Fruit fly (Drosophila melanogaster): Measurements from ENCODE around the gene CG13634.

DNA sequence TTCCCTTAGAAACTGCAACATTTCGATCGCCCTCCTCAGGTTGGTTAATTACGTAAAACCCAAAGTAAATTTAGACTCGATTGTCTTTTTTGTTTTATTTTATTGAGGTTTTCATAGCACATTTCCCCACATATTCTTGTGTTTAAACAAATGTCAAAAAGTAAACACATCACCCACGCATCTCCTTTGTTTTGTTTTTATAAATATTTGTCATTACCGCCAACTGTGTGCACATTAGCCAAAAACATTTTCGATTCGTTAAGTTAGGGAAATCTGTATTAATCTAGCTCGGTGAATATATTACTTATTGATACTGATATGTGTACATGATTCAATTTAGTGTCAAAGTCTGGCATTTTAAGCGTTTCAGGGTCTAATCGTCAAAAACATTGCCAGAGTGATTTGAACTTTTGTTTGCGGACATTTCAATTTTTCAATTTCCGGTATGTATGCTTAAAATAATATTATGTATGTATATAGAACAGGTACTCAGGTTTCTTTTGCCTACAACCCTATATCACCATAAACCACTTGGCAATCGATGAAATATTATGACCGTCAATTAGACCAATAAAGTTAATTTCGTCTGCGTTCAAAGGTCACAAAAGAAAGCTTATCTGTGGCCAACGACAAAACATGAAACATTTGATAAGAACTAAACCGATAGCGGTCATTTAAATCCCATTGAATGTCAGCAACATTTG is 19.8 kb upstream of the CG13634 start:
- no peak for TF ChIP-seq pad (GFP tag; optimal IDR thresholded peaks at IDR 0.05)
- no peak for TF ChIP-seq CG1620 (GFP tag; optimal IDR thresholded peaks at IDR 0.05)
- TF ChIP-seq tj (GFP tag; optimal IDR thresholded peaks at IDR 0.05): no peak
- TF ChIP-seq CG7101 (tag; optimal IDR thresholded peaks at IDR 0.05): no peak
- no peak for TF ChIP-seq CG11617 (GFP tag; optimal IDR thresholded peaks at IDR 0.05)
